Worm (Caenorhabditis elegans): ENCODE data around the gene lgc-29.

lgc-29 gene

ce11 chrV:4151400-4151799 lies 12.6 kb downstream of the lgc-29 start:
- peak; percentile 57 for TF ChIP-seq set-16 (GFP tag; IDR thresholded peaks at IDR 0.05)
- TF ChIP-seq nhr-11 (tag; optimal IDR thresholded peaks at IDR 0.05), result no peak

DNA sequence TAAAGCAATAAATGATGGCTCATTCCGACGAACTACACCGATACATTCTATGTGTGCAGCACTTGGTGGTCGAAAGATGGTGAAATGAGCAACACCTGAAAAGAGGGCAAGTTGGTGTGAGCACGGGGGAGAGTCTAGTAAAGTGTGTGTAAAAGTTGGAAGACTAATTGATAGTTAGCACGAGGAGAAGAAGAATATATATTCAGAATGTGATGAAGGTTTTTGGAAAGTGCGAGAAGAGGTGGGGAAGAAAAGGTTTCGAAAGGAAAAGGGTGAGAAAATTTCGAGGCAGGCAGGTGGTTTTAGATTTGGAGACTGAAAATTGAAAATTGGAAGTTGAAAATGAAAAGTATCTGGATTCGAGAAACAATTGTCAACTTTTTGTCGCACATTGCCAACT lies 13.4 kb downstream of the lgc-29 start, which contains the start of gene Y45G5AM.6:
Y45G5AM.6 (minus strand) TSS at position 101 of the 400 bp plus-strand sequence.
- TF ChIP-seq D1046.2 (GFP tag; IDR thresholded peaks at IDR 0.05) (no peak), spr-3 (GFP tag; optimal IDR thresholded peaks at IDR 0.05) (no peak)

- TF ChIP-seq nhr-11 (tag; optimal IDR thresholded peaks at IDR 0.05), result peak; percentile 20
- no peak for TF ChIP-seq R02D3.7 (tag; optimal IDR thresholded peaks at IDR 0.05)
- no peak for TF ChIP-seq zip-2 (tag; optimal IDR thresholded peaks at IDR 0.05)
- no peak for TF ChIP-seq dmd-6 (GFP tag; IDR thresholded peaks at IDR 0.05)
- TF ChIP-seq mxl-3 (GFP tag; optimal IDR thresholded peaks at IDR 0.05), result peak; percentile 13
- TF ChIP-seq jun-1 (tag; optimal IDR thresholded peaks at IDR 0.05), result no peak
- TF ChIP-seq hlh-11 (tag; optimal IDR thresholded peaks at IDR 0.05), result peak; percentile 46
- peak in 1 of 2 experiments; percentile 72 for TF ChIP-seq unc-62 (GFP tag; optimal IDR thresholded peaks at IDR 0.05 in 1 of 2)
- no peak for TF ChIP-seq unc-62 (tag; optimal IDR thresholded peaks at IDR 0.05)
- TF ChIP-seq duxl-1 (tag; optimal IDR thresholded peaks at IDR 0.05; ENCODE audit: poor library complexity), result no peak
- no peak for TF ChIP-seq dmd-9 (GFP tag; IDR thresholded peaks at IDR 0.05)
- TF ChIP-seq zag-1 (tag; optimal IDR thresholded peaks at IDR 0.05), result no peak
- no peak for TF ChIP-seq lim-7 (GFP tag; IDR thresholded peaks at IDR 0.05)
- peak; percentile 32 for TF ChIP-seq nhr-28 (tag; optimal IDR thresholded peaks at IDR 0.05)
- TF ChIP-seq daf-16 (GFP tag; optimal IDR thresholded peaks at IDR 0.05), result peak in 1 of 2 experiments; percentile 40
- TF ChIP-seq daf-16 (tag; optimal IDR thresholded peaks at IDR 0.05), result no peak
- no peak for TF ChIP-seq egl-27 (tag; optimal IDR thresholded peaks at IDR 0.05)
- no peak for TF ChIP-seq mep-1 (tag; optimal IDR thresholded peaks at IDR 0.05)
Measured at ce11 chrV:4157291-4157690, 18.5 kb downstream of the lgc-29 start.

- TF ChIP-seq aha-1 (tag), result no peak
- peak in 1 of 2 experiments; percentile 27 for TF ChIP-seq unc-62 (GFP tag; optimal IDR thresholded peaks at IDR 0.05 in 1 of 2)
- TF ChIP-seq unc-62 (tag; optimal IDR thresholded peaks at IDR 0.05), result no peak
- TF ChIP-seq ztf-11 (tag; optimal IDR thresholded peaks at IDR 0.05), result no peak
Measured at ce11 chrV:4160086-4160485, 21.3 kb downstream of the lgc-29 start, which contains the start of gene Y45G5AM.5. Gene Y45G5AM.5, plus strand, starts transcription at chrV:4160386.

DNA sequence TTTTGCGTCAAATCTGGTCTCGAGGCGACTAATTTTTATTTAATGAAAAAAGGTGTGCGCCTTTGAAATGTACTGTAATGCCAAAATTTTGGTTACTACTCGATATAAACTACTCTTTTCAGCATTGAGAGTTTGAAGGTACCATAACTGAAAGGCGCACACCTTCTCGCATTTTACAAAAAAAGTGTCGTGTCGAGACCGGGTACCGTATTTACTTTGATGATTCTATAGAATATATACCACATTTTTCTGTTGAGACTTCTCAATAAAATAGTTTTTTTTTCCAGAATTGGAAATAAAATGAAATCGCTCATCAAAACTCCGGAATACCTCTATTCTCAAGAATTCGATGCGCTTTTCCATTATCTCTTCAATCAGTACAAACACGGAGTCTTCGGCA lies 24.1 kb downstream of the lgc-29 start, which contains the start of gene Y45G5AM.4:
Y45G5AM.4 (plus strand) TSS at position 301 of the 400 bp plus-strand sequence.
- no peak for TF ChIP-seq sdz-12 (GFP tag; optimal IDR thresholded peaks at IDR 0.05)
- TF ChIP-seq ces-1 (GFP tag; optimal IDR thresholded peaks at IDR 0.05), result no peak
- TF ChIP-seq attf-4 (tag; optimal IDR thresholded peaks at IDR 0.05), result no peak
- no peak for TF ChIP-seq F37D6.2 (tag; optimal IDR thresholded peaks at IDR 0.05)
- TF ChIP-seq ZK337.2 (GFP tag; IDR thresholded peaks at IDR 0.05), result no peak
- no peak for TF ChIP-seq zfp-3 (GFP tag; conservative IDR thresholded peaks at IDR 0.05)
- TF ChIP-seq F44E2.7 (GFP tag; IDR thresholded peaks at IDR 0.05), result no peak
- no peak for TF ChIP-seq mes-2 (tag; optimal IDR thresholded peaks at IDR 0.05; ENCODE audit: poor library complexity, severe bottlenecking)
- no peak for TF ChIP-seq spr-1 (tag; optimal IDR thresholded peaks at IDR 0.05)
- TF ChIP-seq dve-1 (tag; optimal IDR thresholded peaks at IDR 0.05; ENCODE audit: insufficient read depth), result no peak
- TF ChIP-seq hmg-1.1 (GFP tag; IDR thresholded peaks at IDR 0.05), result no peak
- TF ChIP-seq snpc-1.2 (GFP tag; IDR thresholded peaks at IDR 0.05), result no peak
- no peak for TF ChIP-seq Y5F2A.4 (GFP tag; optimal IDR thresholded peaks at IDR 0.05)
- TF ChIP-seq ceh-62 (tag; optimal IDR thresholded peaks at IDR 0.05), result no peak
- no peak for TF ChIP-seq R02D3.7 (tag; optimal IDR thresholded peaks at IDR 0.05)
- no peak for TF ChIP-seq dmd-6 (GFP tag; IDR thresholded peaks at IDR 0.05)
- TF ChIP-seq ceh-32 (tag; optimal IDR thresholded peaks at IDR 0.05; ENCODE audit: poor library complexity), result no peak
- no peak for TF ChIP-seq ctbp-1 (GFP tag; IDR thresholded peaks at IDR 0.05)
- no peak for TF ChIP-seq unc-39 (tag; optimal IDR thresholded peaks at IDR 0.05)
- TF ChIP-seq ztf-11 (tag; optimal IDR thresholded peaks at IDR 0.05), result no peak

All from whole organism, L4 larva.